Fruit fly (Drosophila melanogaster): ENCODE results near the gene sn.

sn gene

dm6 chrX:7968215-7968799 lies 4.5 kb downstream of the sn start, which contains the start of gene sws (continued):
- no peak for TF ChIP-seq CG34422 (GFP tag; IDR thresholded peaks at IDR 0.05)
- no peak for TF ChIP-seq twi (tag; optimal IDR thresholded peaks at IDR 0.05)
- TF ChIP-seq h (optimal IDR thresholded peaks at IDR 0.05), result no peak
- TF ChIP-seq Jarid2 (GFP tag; optimal IDR thresholded peaks at IDR 0.05), result no peak
- peak; percentile 2 for TF ChIP-seq cwo (GFP tag; optimal IDR thresholded peaks at IDR 0.05)
- TF ChIP-seq CG12391 (tag; optimal IDR thresholded peaks at IDR 0.05), result peak; percentile 61
- peak; percentile 40; the same call in 1 of the 2 replicates for TF ChIP-seq CG9932 (GFP tag; IDR thresholded peaks at IDR 0.05)
- peak; percentile 31 for TF ChIP-seq fd96Cb (tag; optimal IDR thresholded peaks at IDR 0.05)
- TF ChIP-seq Fer2 (tag; optimal IDR thresholded peaks at IDR 0.05), result peak; percentile 19
- TF ChIP-seq CG6254 (GFP tag; optimal IDR thresholded peaks at IDR 0.05), result no peak
- peak; percentile 66 for TF ChIP-seq Scr (GFP tag; IDR thresholded peaks at IDR 0.05; ENCODE audit: partially characterized antibody)
- TF ChIP-seq CG11247 (GFP tag; IDR thresholded peaks at IDR 0.05), result no peak
- peak; percentile 51 for TF ChIP-seq nmo (GFP tag; optimal IDR thresholded peaks at IDR 0.05)
- TF ChIP-seq C15 (GFP tag; IDR thresholded peaks at IDR 0.05), result no peak
- peak; percentile 4 for TF ChIP-seq Fer1 (GFP tag; optimal IDR thresholded peaks at IDR 0.05)
- TF ChIP-seq btn (GFP tag; optimal IDR thresholded peaks at IDR 0.05), result no peak
- no peak for TF ChIP-seq Atf-2 (GFP tag; optimal IDR thresholded peaks at IDR 0.05)
- TF ChIP-seq zen (tag; optimal IDR thresholded peaks at IDR 0.05), result no peak
- peak; percentile 35; the same call in 1 of the 2 replicates for TF ChIP-seq hbn (GFP tag; IDR thresholded peaks at IDR 0.05; ENCODE audit: partially characterized antibody)
- TF ChIP-seq bsh (GFP tag; optimal IDR thresholded peaks at IDR 0.05), result peak in 1 of 2 experiments; percentile 51
- no peak for TF ChIP-seq Lpt (GFP tag; optimal IDR thresholded peaks at IDR 0.05)
- peak; percentile 25 for TF ChIP-seq CG12942 (GFP tag; optimal IDR thresholded peaks at IDR 0.05)
- peak; percentile 42; the same call in 1 of the 2 replicates for TF ChIP-seq ranshi (GFP tag; IDR thresholded peaks at IDR 0.05)
- no peak for TF ChIP-seq tio (GFP tag; optimal IDR thresholded peaks at IDR 0.05)
- TF ChIP-seq Ptx1 (GFP tag; IDR thresholded peaks at IDR 0.05), result 0 out of 2 replicates have a peak, but pooled peaks have one; percentile 22
- TF ChIP-seq Ets65A (GFP tag), result peak; percentile 62
- peak; percentile 55 for TF ChIP-seq CG13424 (tag; optimal IDR thresholded peaks at IDR 0.05)
- no peak for TF ChIP-seq sr (GFP tag; IDR thresholded peaks at IDR 0.05)
- no peak for TF ChIP-seq otp (GFP tag; IDR thresholded peaks at IDR 0.05)
- no peak for TF ChIP-seq CG8478 (optimal IDR thresholded peaks at IDR 0.05)
- peak; percentile 63 for TF ChIP-seq CG2678 (tag; optimal IDR thresholded peaks at IDR 0.05)
- TF ChIP-seq phol (tag; optimal IDR thresholded peaks at IDR 0.05), result peak; percentile 59
- no peak for TF ChIP-seq CG12744 (GFP tag; optimal IDR thresholded peaks at IDR 0.05)
- TF ChIP-seq psq (GFP tag; optimal IDR thresholded peaks at IDR 0.05), result no peak

DNA sequence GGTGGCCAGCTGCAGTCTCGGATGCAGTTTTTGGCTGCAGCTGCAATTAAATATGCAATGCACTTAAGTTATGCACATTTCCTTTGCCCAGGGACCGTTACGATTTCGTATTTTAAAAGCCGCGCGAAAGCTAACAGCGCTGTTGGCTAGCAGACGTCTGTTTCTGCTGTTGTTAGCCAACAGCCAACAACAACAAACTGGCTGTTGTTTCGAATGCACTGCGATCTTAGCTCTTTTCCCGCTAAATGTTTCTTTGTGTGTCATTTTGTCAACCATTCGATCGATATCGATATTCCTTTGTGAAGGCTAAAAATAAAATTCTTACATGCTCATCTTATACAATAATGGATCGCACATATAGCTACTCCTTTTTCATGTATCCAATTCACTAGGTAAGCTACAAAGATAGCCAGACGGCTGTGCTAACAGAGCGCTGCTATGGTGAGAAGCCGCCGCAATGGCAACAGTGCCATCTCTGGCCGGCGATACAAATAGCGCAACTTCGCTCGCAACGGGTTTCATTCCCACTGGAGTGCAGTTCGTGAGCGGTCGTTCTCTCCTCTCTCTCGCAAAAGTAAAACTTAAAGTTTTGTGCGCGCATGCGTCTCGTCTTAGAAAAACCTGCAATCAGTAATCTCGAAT lies 5.5 kb downstream of the sn start:
- TF ChIP-seq Eip74EF (GFP tag; optimal IDR thresholded peaks at IDR 0.05) (no peak), CG9817 (tag; optimal IDR thresholded peaks at IDR 0.05) (no peak), hth (optimal IDR thresholded peaks at IDR 0.05) (no peak), insv (GFP tag; optimal IDR thresholded peaks at IDR 0.05) (peak in 1 of 2 experiments; percentile 32), CG17186 (GFP tag; optimal IDR thresholded peaks at IDR 0.05) (peak; percentile 15), HmgZ (tag; optimal IDR thresholded peaks at IDR 0.05) (peak; percentile 11), CG1832 (GFP tag; optimal IDR thresholded peaks at IDR 0.05) (no peak), hb (GFP tag; IDR thresholded peaks at IDR 0.05; ENCODE audit: partially characterized antibody) (no peak), CG32767 (GFP tag; IDR thresholded peaks at IDR 0.05) (no peak), CG13123 (GFP tag; optimal IDR thresholded peaks at IDR 0.05) (no peak), YL-1 (GFP tag; optimal IDR thresholded peaks at IDR 0.05) (no peak), CG2712 (tag; optimal IDR thresholded peaks at IDR 0.05) (peak; percentile 49), tna (GFP tag; IDR thresholded peaks at IDR 0.05; ENCODE audit: partially characterized antibody) (no peak), CG10654 (GFP tag; optimal IDR thresholded peaks at IDR 0.05) (no peak), mld (GFP tag; IDR thresholded peaks at IDR 0.05; ENCODE audit: partially characterized antibody) (no peak), HLHmδ (GFP tag; optimal IDR thresholded peaks at IDR 0.05) (peak; percentile 32), ase (GFP tag; IDR thresholded peaks at IDR 0.05) (no peak), Jarid2 (GFP tag; optimal IDR thresholded peaks at IDR 0.05) (peak; percentile 67)

Measured in whole organism, embryonic.